Worm (Caenorhabditis elegans) whole organism, L4 larva: Measurements from ENCODE around the gene sul-1.
A peak's percentile ranks its signal among the peaks of the same experiment; 100 is the strongest.

Experiments used
- F10B5.3 ChIP-seq: sonication (generic microtip); optimal IDR thresholded peaks from 2 replicates; lab custom pipeline; 2016; ENCODE audit warnings: mild to moderate bottlenecking, missing genetic modification characterization, missing compliant biosample characterization
- F37D6.2 ChIP-seq: sonication (generic microtip); optimal IDR thresholded peaks from 2 replicates; lab custom pipeline; 2016; ENCODE audit warnings: mild to moderate bottlenecking, missing genetic modification characterization, missing compliant biosample characterization
- F44E2.7 ChIP-seq: fragments of 200-800 bp; sonication (Bioruptor generic); IDR thresholded peaks from 2 replicates; pipeline ENCODE4 v2.1.2; 2022; ENCODE audit warnings: missing genetic modification characterization, missing compliant biosample characterization
- R02D3.7 ChIP-seq: fragments of 150-350 bp; sonication (generic microtip); optimal IDR thresholded peaks from 3 replicates; lab custom pipeline; 2014; ENCODE audit warnings: missing biosample characterization, missing genetic modification characterization
- Y75B8A.6 ChIP-seq: fragments of 200-800 bp; sonication (Bioruptor generic); IDR thresholded peaks from 2 replicates; pipeline ENCODE4 v1.3.6; 2022; ENCODE audit warnings: missing genetic modification reagents, missing genetic modification characterization, missing compliant biosample characterization
- ceh-28 ChIP-seq: fragments of 150-350 bp; optimal IDR thresholded peaks from 2 replicates; lab custom pipeline; 2014; ENCODE audit warnings: missing biosample characterization, missing genetic modification reagents, missing genetic modification characterization
- ceh-32 ChIP-seq: sonication (generic microtip); optimal IDR thresholded peaks from 2 replicates; lab custom pipeline; 2016; ENCODE audit warnings: mild to moderate bottlenecking, missing genetic modification characterization, missing compliant biosample characterization; ENCODE audit not compliant: poor library complexity
- ceh-44 ChIP-seq: fragments of 200-800 bp; sonication (Bioruptor generic); IDR thresholded peaks from 2 replicates; pipeline ENCODE4 v1.3.6; 2022; ENCODE audit warnings: missing genetic modification reagents, missing genetic modification characterization, missing compliant biosample characterization
- daf-16 ChIP-seq, 3 experiments: sonication (generic microtip); optimal IDR thresholded peaks; 2 replicates each; lab custom pipeline; 2016 to 2017; ENCODE audit warnings: missing genetic modification characterization in 3 of 3, missing genetic modification reagents in 3 of 3, mild to moderate bottlenecking in 2 of 3, missing compliant biosample characterization in 2 of 3, missing biosample characterization in 1 of 3, moderate library complexity in 1 of 3
- daf-8 ChIP-seq: fragments of 200-800 bp; sonication (Bioruptor generic); IDR thresholded peaks from 2 replicates; pipeline ENCODE4 v1.3.6; 2022; ENCODE audit warnings: missing genetic modification characterization, missing compliant biosample characterization
- dmd-6 ChIP-seq: fragments of 200-800 bp; sonication (Bioruptor generic); IDR thresholded peaks from 2 replicates; pipeline ENCODE4 v1.3.6; 2022; ENCODE audit warnings: missing genetic modification reagents, missing genetic modification characterization, missing compliant biosample characterization
- dmd-8 ChIP-seq: fragments of 200-800 bp; sonication (Bioruptor generic); IDR thresholded peaks from 2 replicates; pipeline ENCODE4 v1.3.6; 2022; ENCODE audit warnings: missing genetic modification characterization, missing compliant biosample characterization
- dmd-9 ChIP-seq: fragments of 200-800 bp; sonication (Bioruptor generic); IDR thresholded peaks from 2 replicates; pipeline ENCODE4 v1.3.6; 2022; ENCODE audit warnings: missing genetic modification reagents, missing genetic modification characterization, missing compliant biosample characterization
- dpl-1 ChIP-seq: fragments of 150-350 bp; optimal IDR thresholded peaks from 2 replicates; lab custom pipeline; 2014; ENCODE audit warnings: missing biosample characterization, missing genetic modification reagents, missing genetic modification characterization
- egl-27 ChIP-seq: sonication (generic microtip); optimal IDR thresholded peaks from 3 replicates; lab custom pipeline; 2017; ENCODE audit warnings: missing biosample characterization, missing genetic modification reagents, missing genetic modification characterization
- fkh-10 ChIP-seq: fragments of 150-350 bp; optimal IDR thresholded peaks from 2 replicates; lab custom pipeline; 2014; ENCODE audit warnings: missing biosample characterization, missing genetic modification reagents, missing genetic modification characterization
- gei-8 ChIP-seq: fragments of 200-800 bp; sonication (Bioruptor generic); optimal IDR thresholded peaks from 2 replicates; lab custom pipeline; 2018; ENCODE audit warnings: mild to moderate bottlenecking, missing genetic modification characterization, missing compliant biosample characterization
- hlh-11 ChIP-seq: fragments of 200-800 bp; sonication (Bioruptor generic); optimal IDR thresholded peaks from 2 replicates; lab custom pipeline; 2018; ENCODE audit warnings: mild to moderate bottlenecking, missing genetic modification characterization, missing compliant biosample characterization
- hlh-30 ChIP-seq: sonication (generic microtip); optimal IDR thresholded peaks from 2 replicates; lab custom pipeline; 2017; ENCODE audit warnings: antibody characterized with exemption, mild to moderate bottlenecking, missing genetic modification characterization, missing compliant biosample characterization; ENCODE audit not compliant: insufficient read depth
- hmg-1.1 ChIP-seq: fragments of 200-800 bp; sonication (Bioruptor generic); IDR thresholded peaks from 2 replicates; pipeline ENCODE4 v1.3.6; 2022; ENCODE audit warnings: missing genetic modification reagents, missing genetic modification characterization, missing compliant biosample characterization
- lim-7 ChIP-seq: fragments of 200-800 bp; sonication (Bioruptor generic); IDR thresholded peaks from 2 replicates; pipeline ENCODE4 v1.3.6; 2022; ENCODE audit warnings: missing genetic modification characterization, missing compliant biosample characterization
- lin-1 ChIP-seq: fragments of 200-800 bp; sonication (Bioruptor generic); IDR thresholded peaks from 2 replicates; pipeline ENCODE4 v1.3.6; 2022; ENCODE audit warnings: missing genetic modification reagents, missing genetic modification characterization, missing compliant biosample characterization
- lin-39 ChIP-seq: fragments of 150-350 bp; optimal IDR thresholded peaks from 2 replicates; lab custom pipeline; 2014; ENCODE audit warnings: missing biosample characterization, missing genetic modification reagents, missing genetic modification characterization
- madf-9 ChIP-seq: fragments of 200-800 bp; sonication (Bioruptor generic); conservative IDR thresholded peaks from 2 replicates; pipeline ENCODE4 v1.3.6; 2022; ENCODE audit warnings: missing genetic modification reagents, missing genetic modification characterization, missing compliant biosample characterization
- mdl-1 ChIP-seq, 2 experiments: fragments of 150-350 bp in 1 of 2; sonication (generic microtip) in 1 of 2; optimal IDR thresholded peaks; 2 replicates each; lab custom pipeline; 2014 to 2017; ENCODE audit warnings: missing biosample characterization in 2 of 2, missing genetic modification characterization in 2 of 2
- mes-2 ChIP-seq: sonication (generic microtip); optimal IDR thresholded peaks from 2 replicates; lab custom pipeline; 2016; ENCODE audit warnings: missing genotype, mild to moderate bottlenecking, missing genetic modification characterization, missing compliant biosample characterization; ENCODE audit not compliant: poor library complexity, severe bottlenecking
- mxl-2 ChIP-seq: fragments of 200-800 bp; sonication (Bioruptor generic); conservative IDR thresholded peaks from 2 replicates; pipeline ENCODE4 v1.3.6; 2022; ENCODE audit warnings: missing genetic modification reagents, missing genetic modification characterization, missing compliant biosample characterization
- nhr-102 ChIP-seq: sonication (generic microtip); optimal IDR thresholded peaks from 2 replicates; lab custom pipeline; 2016; ENCODE audit warnings: mild to moderate bottlenecking, missing genetic modification characterization, moderate library complexity, missing compliant biosample characterization
- nhr-111 ChIP-seq: fragments of 200-800 bp; sonication (Bioruptor generic); optimal IDR thresholded peaks from 2 replicates; lab custom pipeline; 2018; ENCODE audit warnings: mild to moderate bottlenecking, missing genetic modification characterization, missing compliant biosample characterization
- nhr-28 ChIP-seq: fragments of 150-350 bp; optimal IDR thresholded peaks from 2 replicates; lab custom pipeline; 2014; ENCODE audit warnings: missing biosample characterization, missing genetic modification characterization
- nhr-42 ChIP-seq: fragments of 200-800 bp; sonication (Bioruptor generic); IDR thresholded peaks from 2 replicates; pipeline ENCODE4 v1.3.6; 2022; ENCODE audit warnings: missing genetic modification characterization, missing compliant biosample characterization
- nhr-76 ChIP-seq: fragments of 150-350 bp; optimal IDR thresholded peaks from 2 replicates; lab custom pipeline; 2014; ENCODE audit warnings: missing biosample characterization, missing genetic modification characterization
- pqm-1 ChIP-seq: sonication (generic microtip); optimal IDR thresholded peaks from 2 replicates; lab custom pipeline; 2017; ENCODE audit warnings: missing biosample characterization, missing genetic modification characterization
- rbr-2 ChIP-seq: sonication (generic microtip); optimal IDR thresholded peaks from 2 replicates; lab custom pipeline; 2016; ENCODE audit warnings: missing genotype, missing genetic modification characterization, missing compliant biosample characterization
- set-16 ChIP-seq: fragments of 200-800 bp; sonication (Bioruptor generic); IDR thresholded peaks from 2 replicates; pipeline ENCODE4 v1.3.6; 2022; ENCODE audit warnings: missing genetic modification reagents, missing genetic modification characterization, missing compliant biosample characterization
- spr-3 ChIP-seq: fragments of 200-800 bp; sonication (Bioruptor generic); optimal IDR thresholded peaks from 2 replicates; lab custom pipeline; 2018; ENCODE audit warnings: mild to moderate bottlenecking, missing genetic modification characterization, missing compliant biosample characterization
- unc-62 ChIP-seq, 3 experiments: fragments of 150-350 bp in 1 of 3; sonication (generic microtip); optimal IDR thresholded peaks in 2 of 3; peaks in 1 of 3; 1 replicate in 1 of 3; 2 replicates in 2 of 3; lab custom pipeline; 2014 to 2017; ENCODE audit warnings: missing biosample characterization in 3 of 3, missing genetic modification characterization in 3 of 3, missing genetic modification reagents in 3 of 3, missing genotype in 1 of 3
- zfp-3 ChIP-seq: fragments of 200-800 bp; sonication (Bioruptor generic); conservative IDR thresholded peaks from 2 replicates; pipeline ENCODE4 v1.3.6; 2022; ENCODE audit warnings: missing genetic modification reagents, missing genetic modification characterization, missing compliant biosample characterization
- zip-11 ChIP-seq: fragments of 200-800 bp; sonication (Bioruptor generic); IDR thresholded peaks from 2 replicates; pipeline ENCODE4 v1.3.6; 2022; ENCODE audit warnings: missing genetic modification characterization, missing compliant biosample characterization
- ztf-11 ChIP-seq: fragments of 150-350 bp; optimal IDR thresholded peaks from 2 replicates; lab custom pipeline; 2014; ENCODE audit warnings: missing biosample characterization, missing genetic modification characterization
- ztf-7 ChIP-seq: fragments of 150-350 bp; optimal IDR thresholded peaks from 2 replicates; lab custom pipeline; 2014; ENCODE audit warnings: missing biosample characterization, missing genetic modification characterization

sul-1 gene

DNA sequence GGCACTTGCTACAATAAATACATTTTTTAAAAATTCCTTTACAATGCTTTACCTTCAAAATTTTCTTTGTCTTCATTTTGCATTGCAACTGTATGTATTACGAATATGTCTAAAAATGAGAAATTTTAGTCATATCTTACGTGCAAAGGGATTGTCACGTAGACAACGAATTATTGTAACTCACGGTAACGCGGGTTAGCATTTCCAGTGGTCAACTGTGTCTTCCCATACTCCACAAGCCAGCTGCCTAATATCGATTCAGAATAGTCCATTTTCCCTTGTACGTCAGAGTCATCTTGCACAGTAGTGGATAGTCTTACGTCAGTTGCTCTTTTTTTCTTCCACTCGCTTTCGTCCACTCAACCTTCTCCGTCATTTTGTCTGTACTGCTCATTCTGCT, 8.1 kb downstream of the sul-1 start, which contains the start of gene fbxb-71:
fbxb-71 (plus strand) TSS at position 301 of the 400 bp plus-strand sequence.
- TF ChIP-seq mxl-2: no peak
- no peak for TF ChIP-seq zfp-3 (GFP tag; lab: Robert Waterston, UW)
- TF ChIP-seq unc-62 (GFP tag; optimal IDR thresholded peaks at IDR 0.05 in 1 of 2; lab: Kevin White, UChicago): peak in 1 of 2 experiments; percentile 34
- TF ChIP-seq unc-62 (tag; optimal IDR thresholded peaks at IDR 0.05; lab: Kevin White, UChicago): no peak

ce11 chrX:3260509-3260908, 10.2 kb downstream of the sul-1 start, which contains the start of gene lbp-2:
Gene lbp-2, plus strand, starts transcription at chrX:3260610.
- TF ChIP-seq nhr-111 (GFP tag; lab: Kevin White, UChicago): no peak
- no peak for TF ChIP-seq dpl-1 (GFP tag; lab: Kevin White, UChicago)
- peak in 1 of 2 experiments; percentile 76 for TF ChIP-seq daf-16 (GFP tag; optimal IDR thresholded peaks at IDR 0.05; lab: Kevin White, UChicago)
- TF ChIP-seq daf-16 (tag; optimal IDR thresholded peaks at IDR 0.05; lab: Kevin White, UChicago): no peak
- TF ChIP-seq, all 104 proteins: peak for 1

ce11 chrX:3258842-3259241, 11.9 kb downstream of the sul-1 start, which contains the start of gene lbp-1:
Gene lbp-1, plus strand, starts transcription at chrX:3259142.
- TF ChIP-seq F37D6.2 (tag; lab: Kevin White, UChicago) (no peak), ztf-7 (tag; lab: Kevin White, UChicago) (no peak), lim-7 (no peak)

DNA sequence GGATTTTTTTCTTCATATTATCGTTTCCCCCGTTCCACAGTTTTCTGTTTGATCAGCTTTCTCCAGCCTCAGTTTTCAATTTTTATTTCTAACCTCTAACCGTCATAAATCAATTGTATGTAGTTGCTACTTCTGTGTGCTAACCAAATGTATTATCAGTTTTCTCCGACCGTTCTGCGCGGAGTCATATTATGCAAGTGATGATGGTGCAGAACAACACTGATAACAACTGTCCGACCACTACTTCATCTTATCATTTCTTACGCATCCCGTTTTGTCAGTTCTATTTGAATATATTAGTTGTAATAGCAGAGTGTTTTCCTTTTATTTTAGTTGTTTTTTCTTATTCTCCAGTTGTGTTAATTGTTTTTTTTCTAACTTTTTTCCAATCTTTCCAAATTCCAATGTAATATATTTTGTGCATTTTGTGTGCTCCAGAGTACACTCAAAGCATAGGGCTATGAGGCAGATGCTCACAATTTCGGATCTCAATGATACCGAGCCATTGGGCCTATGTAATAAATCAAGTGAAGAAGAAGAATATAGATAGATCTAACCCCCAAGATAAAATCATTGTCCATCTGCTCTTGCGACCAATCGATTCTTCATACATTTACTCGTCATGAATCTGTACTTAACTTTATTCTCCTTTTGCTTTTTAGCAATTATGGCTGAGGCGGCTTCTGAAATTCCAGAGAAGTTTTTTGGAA, 13.8 kb downstream of the sul-1 start, which contains the start of gene lbp-3:
lbp-3 (plus strand) TSS at position 589 of the 710 bp plus-strand sequence.
- no peak for TF ChIP-seq Y75B8A.6 (GFP tag; lab: Robert Waterston, UW)
- no peak for TF ChIP-seq dmd-8 (GFP tag; lab: Robert Waterston, UW)
- no peak for TF ChIP-seq rbr-2 (tag; lab: Kevin White, UChicago)
- TF ChIP-seq F44E2.7 (GFP tag; lab: Robert Waterston, UW): no peak
- TF ChIP-seq F37D6.2 (tag; lab: Kevin White, UChicago): no peak
- TF ChIP-seq gei-8: no peak
- peak; percentile 61 for TF ChIP-seq dmd-6 (GFP tag; lab: Robert Waterston, UW)
- no peak for TF ChIP-seq egl-27 (tag; lab: Kevin White, UChicago)
- TF ChIP-seq F10B5.3 (tag; lab: Kevin White, UChicago): no peak
- TF ChIP-seq hmg-1.1: no peak
- peak; percentile 61; the same call in 1 of the 2 replicates for TF ChIP-seq lin-1 (GFP tag; lab: Robert Waterston, UW)
- TF ChIP-seq hlh-30 (tag; lab: Kevin White, UChicago): peak; percentile 44
- no peak for TF ChIP-seq daf-16 (GFP tag; optimal IDR thresholded peaks at IDR 0.05; lab: Kevin White, UChicago)
- peak; percentile 94 for TF ChIP-seq daf-16 (tag; optimal IDR thresholded peaks at IDR 0.05; lab: Kevin White, UChicago)
- peak; percentile 98 for TF ChIP-seq ztf-7 (tag; lab: Kevin White, UChicago)
- no peak for TF ChIP-seq ceh-32
- peak; percentile 78 for TF ChIP-seq hlh-11 (tag; lab: Kevin White, UChicago)
- no peak for TF ChIP-seq spr-3 (GFP tag; lab: Kevin White, UChicago)
- no peak for TF ChIP-seq nhr-76
- TF ChIP-seq lin-39 (tag; lab: Kevin White, UChicago): no peak
- no peak for TF ChIP-seq madf-9 (GFP tag; lab: Robert Waterston, UW)
- no peak for TF ChIP-seq nhr-42 (GFP tag; lab: Robert Waterston, UW)
- no peak for TF ChIP-seq ceh-44 (GFP tag; lab: Robert Waterston, UW)
- TF ChIP-seq mes-2 (tag; lab: Kevin White, UChicago): no peak
- TF ChIP-seq mdl-1 (tag; optimal IDR thresholded peaks at IDR 0.05; lab: Kevin White, UChicago): peak in 1 of 2 experiments; percentile 2
- TF ChIP-seq pqm-1: peak; percentile 98
- peak; percentile 88 for TF ChIP-seq nhr-28 (tag; lab: Kevin White, UChicago)
- no peak for TF ChIP-seq R02D3.7 (tag; lab: Kevin White, UChicago)
- peak; percentile 90 for TF ChIP-seq nhr-102 (tag; lab: Kevin White, UChicago)
- TF ChIP-seq fkh-10: no peak
- no peak for TF ChIP-seq zip-11 (GFP tag; lab: Robert Waterston, UW)
- no peak for TF ChIP-seq set-16 (GFP tag; lab: Robert Waterston, UW)
- TF ChIP-seq unc-62 (GFP tag; optimal IDR thresholded peaks at IDR 0.05 in 1 of 2; lab: Kevin White, UChicago): peak in 1 of 2 experiments; percentile 86
- no peak for TF ChIP-seq unc-62 (tag; optimal IDR thresholded peaks at IDR 0.05; lab: Kevin White, UChicago)
- no peak for TF ChIP-seq daf-8
- TF ChIP-seq ceh-28: no peak
- no peak for TF ChIP-seq dmd-9
- no peak for TF ChIP-seq ztf-11 (tag; lab: Kevin White, UChicago)
